Worm (Caenorhabditis elegans): ENCODE measurements around the gene T19D7.7.
A peak's percentile ranks its signal among the peaks of the same experiment; 100 is the strongest.

The T19D7.7 gene

DNA sequence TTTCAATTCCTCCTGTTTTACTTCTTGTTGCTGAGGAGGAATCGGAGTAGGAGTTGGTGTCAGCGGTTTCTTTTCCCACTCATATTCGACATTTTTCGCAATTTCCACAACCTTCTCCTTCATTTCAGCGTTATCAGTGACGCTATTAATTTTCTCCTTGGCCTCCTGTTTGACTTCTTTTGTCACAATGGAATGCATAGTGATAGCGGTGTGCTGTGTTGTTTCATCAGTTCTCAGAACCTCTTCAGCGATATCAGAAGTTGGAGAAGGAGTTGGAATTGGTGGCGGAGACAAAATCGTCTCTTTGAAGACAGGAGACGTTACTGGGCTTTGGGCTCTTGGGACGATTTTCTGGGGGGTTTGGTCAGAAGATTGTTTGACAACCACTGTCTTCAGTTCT lies 34.3 kb downstream of the T19D7.7 start:
- TF ChIP-seq hmg-1.1 (GFP tag; IDR thresholded peaks at IDR 0.05) = no peak
- no peak for TF ChIP-seq ztf-11 (tag; optimal IDR thresholded peaks at IDR 0.05)
- TF ChIP-seq ceh-44 (GFP tag; IDR thresholded peaks at IDR 0.05) = no peak
- no peak for TF ChIP-seq dmd-8 (GFP tag; IDR thresholded peaks at IDR 0.05)
- peak; percentile 53 for TF ChIP-seq hlh-11 (tag; optimal IDR thresholded peaks at IDR 0.05)
- TF ChIP-seq pqm-1 (tag; optimal IDR thresholded peaks at IDR 0.05) = peak; percentile 94
- peak; percentile 49 for TF ChIP-seq nhr-28 (tag; optimal IDR thresholded peaks at IDR 0.05)
- no peak for TF ChIP-seq daf-16 (GFP tag; optimal IDR thresholded peaks at IDR 0.05)
- peak; percentile 4 for TF ChIP-seq daf-16 (tag; optimal IDR thresholded peaks at IDR 0.05)
- TF ChIP-seq dmd-6 (GFP tag; IDR thresholded peaks at IDR 0.05) = peak; percentile 41; the same call in 1 of the 2 replicates
- peak; percentile 23 for TF ChIP-seq dve-1 (tag; optimal IDR thresholded peaks at IDR 0.05; ENCODE audit: insufficient read depth)
- no peak for TF ChIP-seq nhr-48 (tag; optimal IDR thresholded peaks at IDR 0.05)
- TF ChIP-seq unc-62 (GFP tag; optimal IDR thresholded peaks at IDR 0.05 in 1 of 2) = peak in 1 of 2 experiments; percentile 80
- no peak for TF ChIP-seq unc-62 (tag; optimal IDR thresholded peaks at IDR 0.05)

DNA sequence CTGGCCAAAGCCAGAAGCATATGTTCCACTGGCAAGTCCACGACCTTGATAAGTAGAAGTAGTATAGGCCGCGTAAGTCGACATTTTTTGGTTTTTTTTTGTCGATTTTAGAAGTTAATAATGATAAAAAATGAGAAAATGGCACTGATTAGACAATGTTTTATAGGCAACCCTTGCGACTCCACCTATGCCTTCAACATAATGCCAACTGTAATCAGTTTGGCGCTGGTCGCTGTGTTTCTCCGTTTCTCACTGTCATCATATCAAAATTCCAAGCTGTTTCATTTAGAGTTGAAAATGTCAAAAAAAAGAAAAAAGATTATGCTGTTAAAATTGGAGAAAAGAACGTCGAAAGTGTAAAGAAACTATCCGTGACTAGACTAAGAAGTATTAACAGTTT lies 35.2 kb downstream of the T19D7.7 start:
- TF ChIP-seq php-3 (GFP tag; IDR thresholded peaks at IDR 0.05) (peak; percentile 46; the same call in 1 of the 2 replicates), nhr-102 (tag; optimal IDR thresholded peaks at IDR 0.05) (no peak), nhr-28 (tag; optimal IDR thresholded peaks at IDR 0.05) (peak; percentile 71), dve-1 (tag; optimal IDR thresholded peaks at IDR 0.05; ENCODE audit: insufficient read depth) (peak; percentile 73), nhr-6 (tag; optimal IDR thresholded peaks at IDR 0.05) (peak; percentile 24), mes-2 (tag; optimal IDR thresholded peaks at IDR 0.05; ENCODE audit: poor library complexity, severe bottlenecking) (peak; percentile 23), pqm-1 (tag; optimal IDR thresholded peaks at IDR 0.05) (peak; percentile 94), zfp-2 (tag; optimal IDR thresholded peaks at IDR 0.05) (no peak), hlh-11 (tag; optimal IDR thresholded peaks at IDR 0.05) (peak; percentile 71), T20F7.1 (GFP tag; optimal IDR thresholded peaks at IDR 0.05) (peak; percentile 30), dmd-9 (GFP tag; IDR thresholded peaks at IDR 0.05) (no peak), daf-16 (GFP tag; optimal IDR thresholded peaks at IDR 0.05) (no peak), daf-16 (tag; optimal IDR thresholded peaks at IDR 0.05) (peak; percentile 78), dmd-6 (GFP tag; IDR thresholded peaks at IDR 0.05) (peak; percentile 64)

- TF ChIP-seq hmg-1.1 (GFP tag; IDR thresholded peaks at IDR 0.05) = no peak
- TF ChIP-seq zip-11 (GFP tag; IDR thresholded peaks at IDR 0.05) = no peak
- 0 out of 2 replicates have a peak, but pooled peaks have one; percentile 8 for TF ChIP-seq egl-43 (GFP tag; IDR thresholded peaks at IDR 0.05)
- TF ChIP-seq mxl-3 (GFP tag; optimal IDR thresholded peaks at IDR 0.05) = no peak
- TF ChIP-seq nhr-77 (tag; optimal IDR thresholded peaks at IDR 0.05) = peak; percentile 12
- TF ChIP-seq unc-62 (GFP tag; optimal IDR thresholded peaks at IDR 0.05 in 1 of 2) = peak in 1 of 2 experiments; percentile 52
- TF ChIP-seq unc-62 (tag; optimal IDR thresholded peaks at IDR 0.05) = no peak
- TF ChIP-seq mep-1 (tag; optimal IDR thresholded peaks at IDR 0.05) = peak; percentile 14
- TF ChIP-seq lin-1 (GFP tag; IDR thresholded peaks at IDR 0.05) = no peak
- peak; percentile 3 for TF ChIP-seq nhr-48 (tag; optimal IDR thresholded peaks at IDR 0.05)
- no peak for TF ChIP-seq nhr-111 (GFP tag; optimal IDR thresholded peaks at IDR 0.05)
- TF ChIP-seq hlh-11 (tag; optimal IDR thresholded peaks at IDR 0.05) = peak; percentile 26
- no peak for TF ChIP-seq dmd-9 (GFP tag; IDR thresholded peaks at IDR 0.05)
- TF ChIP-seq vab-7 (GFP tag; IDR thresholded peaks at IDR 0.05) = 0 out of 2 replicates have a peak, but pooled peaks have one; percentile 22
- TF ChIP-seq pqm-1 (tag; optimal IDR thresholded peaks at IDR 0.05) = no peak
- no peak for TF ChIP-seq tag-97 (GFP tag; IDR thresholded peaks at IDR 0.05)
Observed at ce11 chrX:642817-643216, 38.0 kb downstream of the T19D7.7 start.

DNA sequence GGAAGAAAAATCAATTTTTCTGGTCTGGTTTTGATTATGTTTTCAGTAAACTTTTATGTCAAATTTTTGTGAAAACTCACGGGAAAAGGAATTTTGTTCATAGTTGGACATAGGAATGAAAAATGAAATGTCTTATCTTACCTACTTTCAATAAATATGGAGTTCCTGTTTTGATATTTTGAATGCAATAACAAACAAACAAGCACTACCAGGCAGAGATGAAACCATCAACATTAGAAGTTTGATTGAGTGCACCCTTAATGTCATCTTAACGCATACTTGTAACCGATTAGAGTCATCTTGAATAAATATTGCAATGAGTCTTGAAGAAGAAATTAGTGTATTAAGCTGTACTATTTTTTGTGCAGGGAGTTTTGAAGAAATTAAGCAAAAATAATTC lies 39.4 kb downstream of the T19D7.7 start, which contains the start of gene M6.11:
TSS of gene M6.11 (minus strand) at position 101 of the 400 bp plus-strand sequence.
- TF ChIP-seq aha-1 (tag) (peak; percentile 44), cey-2 (tag; optimal IDR thresholded peaks at IDR 0.05; ENCODE audit: borderline replicate concordance, insufficient read depth) (no peak), lin-15B (tag; optimal IDR thresholded peaks at IDR 0.05) (no peak), lin-13 (GFP tag; optimal IDR thresholded peaks at IDR 0.05) (no peak)
